Fruit fly (Drosophila melanogaster) whole organism, embryonic: ENCODE results near the gene CG16953.

Experiments used
- Ada2b ChIP-seq: fragments of 200-800 bp; sonication (Bioruptor generic); IDR thresholded peaks from 2 replicates; pipeline ENCODE4 v1.3.6; 2022; ENCODE audit warnings: missing biosample characterization, missing genetic modification characterization
- B-H1 ChIP-seq: fragments of 200-800 bp; sonication (Bioruptor generic); IDR thresholded peaks from 3 replicates; pipeline ENCODE4 v1.3.6; 2022; ENCODE audit warnings: missing biosample characterization, missing genetic modification characterization
- CG10209 ChIP-seq: fragments of 200-800 bp; sonication (Bioruptor generic); optimal IDR thresholded peaks from 3 replicates; lab custom pipeline; 2017; ENCODE audit warnings: missing biosample characterization, mild to moderate bottlenecking, missing genetic modification characterization, missing genetic modification reagents
- CG13424 ChIP-seq: fragments of 200-800 bp; sonication (Bioruptor generic); optimal IDR thresholded peaks from 2 replicates; lab custom pipeline; 2019; ENCODE audit warnings: missing biosample characterization, mild to moderate bottlenecking, missing genetic modification characterization, moderate library complexity
- CG13624 ChIP-seq: fragments of 200-800 bp; sonication (Bioruptor generic); optimal IDR thresholded peaks from 2 replicates; lab custom pipeline; 2016; ENCODE audit warnings: missing biosample characterization, missing genetic modification characterization
- CG14710 ChIP-seq: fragments of 200-800 bp; sonication (Bioruptor generic); optimal IDR thresholded peaks from 3 replicates; lab custom pipeline; 2019; ENCODE audit warnings: missing biosample characterization, mild to moderate bottlenecking, missing genetic modification characterization, moderate library complexity
- CG16863 ChIP-seq: fragments of 200-800 bp; sonication (Bioruptor generic); optimal IDR thresholded peaks from 3 replicates; lab custom pipeline; 2016; ENCODE audit warnings: missing biosample characterization, missing genetic modification characterization
- CG17829 ChIP-seq: fragments of 200-800 bp; optimal IDR thresholded peaks from 2 replicates; lab custom pipeline; 2019; ENCODE audit warnings: missing biosample characterization, mild to moderate bottlenecking, missing genetic modification characterization, moderate library complexity
- CG18619 ChIP-seq: fragments of 200-800 bp; sonication (Bioruptor generic); optimal IDR thresholded peaks from 3 replicates; lab custom pipeline; 2017; ENCODE audit warnings: missing biosample characterization, mild to moderate bottlenecking, missing genetic modification characterization
- CG2116 ChIP-seq: fragments of 200-800 bp; sonication (Bioruptor generic); optimal IDR thresholded peaks from 3 replicates; lab custom pipeline; 2018; ENCODE audit warnings: missing biosample characterization, mild to moderate bottlenecking, missing genetic modification characterization
- CG30431 ChIP-seq: fragments of 200-800 bp; sonication (Bioruptor generic); optimal IDR thresholded peaks from 2 replicates; lab custom pipeline; 2017; ENCODE audit warnings: missing biosample characterization, missing genetic modification characterization
- CG31365 ChIP-seq: fragments of 200-800 bp; sonication (Bioruptor generic); optimal IDR thresholded peaks from 2 replicates; lab custom pipeline; 2018; ENCODE audit warnings: missing biosample characterization, mild to moderate bottlenecking, missing genetic modification characterization
- CG34376 ChIP-seq: fragments of 200-800 bp; sonication (Bioruptor generic); optimal IDR thresholded peaks from 2 replicates; lab custom pipeline; 2018; ENCODE audit warnings: missing biosample characterization, mild to moderate bottlenecking, missing genetic modification characterization
- CG3838 ChIP-seq: fragments of 200-800 bp; sonication (Bioruptor generic); optimal IDR thresholded peaks from 3 replicates; lab custom pipeline; 2016; ENCODE audit warnings: missing biosample characterization, missing genetic modification characterization
- CG6765 ChIP-seq: fragments of 200-800 bp; sonication (Bioruptor generic); optimal IDR thresholded peaks from 3 replicates; lab custom pipeline; 2017; ENCODE audit warnings: missing biosample characterization, mild to moderate bottlenecking, missing genetic modification characterization
- CG7839 ChIP-seq: fragments of 200-800 bp; sonication (Bioruptor generic); optimal IDR thresholded peaks from 3 replicates; lab custom pipeline; 2018; ENCODE audit warnings: missing biosample characterization, mild to moderate bottlenecking, missing genetic modification characterization, moderate library complexity
- CG8478 ChIP-seq: fragments of >200 bp; optimal IDR thresholded peaks from 2 replicates; lab custom pipeline; 2018
- CG8765 ChIP-seq: fragments of 200-800 bp; sonication (Bioruptor generic); IDR thresholded peaks from 2 replicates; pipeline ENCODE4 v1.3.6; 2022; ENCODE audit warnings: missing biosample characterization, missing genetic modification characterization
- CG9215 ChIP-seq: fragments of 200-800 bp; sonication (Bioruptor generic); IDR thresholded peaks from 2 replicates; pipeline ENCODE4 v1.3.6; 2022; ENCODE audit warnings: missing biosample characterization, missing genetic modification characterization
- CG9876 ChIP-seq: fragments of 200-800 bp; sonication (Bioruptor generic); optimal IDR thresholded peaks from 2 replicates; lab custom pipeline; 2016; ENCODE audit warnings: missing biosample characterization, missing genetic modification characterization
- CoRest ChIP-seq: fragments of 200-800 bp; sonication (Bioruptor generic); optimal IDR thresholded peaks from 3 replicates; lab custom pipeline; 2018; ENCODE audit warnings: missing biosample characterization, mild to moderate bottlenecking, missing genetic modification characterization, moderate library complexity
- D ChIP-seq, 2 experiments: fragments of 200-800 bp in 1 of 2; fragments of >200 bp in 1 of 2; sonication (Bioruptor generic) in 1 of 2; optimal IDR thresholded peaks; 2 replicates in 1 of 2; 3 replicates in 1 of 2; lab custom pipeline; 2017; ENCODE audit warnings: mild to moderate bottlenecking in 1 of 2, missing biosample characterization in 1 of 2, missing genetic modification characterization in 1 of 2, missing genetic modification reagents in 1 of 2
- Dek ChIP-seq: fragments of 200-800 bp; sonication (Bioruptor generic); optimal IDR thresholded peaks from 3 replicates; lab custom pipeline; 2019; ENCODE audit warnings: missing biosample characterization, mild to moderate bottlenecking, missing genetic modification characterization, moderate library complexity
- Dfd ChIP-seq, 2 experiments: fragments of >200 bp; optimal IDR thresholded peaks; 2 replicates each; lab custom pipeline; 2017; ENCODE audit warnings: missing biosample characterization in 2 of 2, missing genetic modification characterization in 2 of 2
- Dp ChIP-seq: fragments of 200-800 bp; sonication (Bioruptor generic); optimal IDR thresholded peaks from 2 replicates; lab custom pipeline; 2018; ENCODE audit warnings: missing biosample characterization, mild to moderate bottlenecking, missing genetic modification characterization, moderate library complexity
- Drgx ChIP-seq: fragments of 200-800 bp; sonication (Bioruptor generic); IDR thresholded peaks from 2 replicates; pipeline ENCODE4 v1.3.6; 2022; ENCODE audit warnings: missing biosample characterization, missing genetic modification characterization
- Fer2 ChIP-seq: fragments of 200-800 bp; sonication (Bioruptor generic); optimal IDR thresholded peaks from 2 replicates; lab custom pipeline; 2018; ENCODE audit warnings: missing biosample characterization, mild to moderate bottlenecking, missing genetic modification characterization, moderate library complexity
- Hmr ChIP-seq: fragments of 200-800 bp; sonication (Bioruptor generic); optimal IDR thresholded peaks from 3 replicates; lab custom pipeline; 2017; ENCODE audit warnings: mild to moderate bottlenecking, missing biosample characterization, missing genetic modification reagents, missing genetic modification characterization
- Kr ChIP-seq: fragments of 200-800 bp; sonication (Bioruptor generic); optimal IDR thresholded peaks from 2 replicates; lab custom pipeline; 2017; ENCODE audit warnings: missing biosample characterization, mild to moderate bottlenecking, missing genetic modification characterization
- MBD-R2 ChIP-seq: fragments of 200-800 bp; sonication (Bioruptor generic); IDR thresholded peaks from 2 replicates; pipeline ENCODE4 v1.3.6; 2022; ENCODE audit warnings: missing biosample characterization, missing genetic modification characterization
- Ravus ChIP-seq: fragments of 200-800 bp; sonication (Bioruptor generic); IDR thresholded peaks from 2 replicates; pipeline ENCODE4 v1.3.6; 2022; ENCODE audit warnings: missing biosample characterization, missing genetic modification characterization
- Sin3A ChIP-seq: fragments of >200 bp; optimal IDR thresholded peaks from 2 replicates; lab custom pipeline; 2018
- abd-A ChIP-seq: fragments of 200-800 bp; sonication (Bioruptor generic); optimal IDR thresholded peaks from 3 replicates; lab custom pipeline; 2019; ENCODE audit warnings: missing biosample characterization, mild to moderate bottlenecking, missing genetic modification characterization, moderate library complexity
- dpn ChIP-seq, 2 experiments: fragments of 200-800 bp; sonication (Bioruptor generic); optimal IDR thresholded peaks; 3 replicates each; lab custom pipeline; 2016; ENCODE audit warnings: missing biosample characterization in 2 of 2, missing genetic modification characterization in 2 of 2
- esg ChIP-seq: fragments of 200-800 bp; sonication (Bioruptor generic); conservative IDR thresholded peaks from 2 replicates; pipeline ENCODE4 v1.3.6; 2022; ENCODE audit warnings: missing biosample characterization, missing genetic modification characterization
- ewg ChIP-seq: fragments of 200-800 bp; sonication (Bioruptor generic); optimal IDR thresholded peaks from 3 replicates; lab custom pipeline; 2017; ENCODE audit warnings: mild to moderate bottlenecking, missing biosample characterization, missing genetic modification reagents, missing genetic modification characterization
- h ChIP-seq: fragments of >200 bp; optimal IDR thresholded peaks from 2 replicates; lab custom pipeline; 2017
- klu ChIP-seq: fragments of 200-800 bp; sonication (Bioruptor generic); IDR thresholded peaks from 2 replicates; pipeline ENCODE4 v1.3.6; 2022; ENCODE audit warnings: missing biosample characterization, missing genetic modification characterization
- lmd ChIP-seq: fragments of 200-800 bp; sonication (Bioruptor generic); IDR thresholded peaks from 2 replicates; pipeline ENCODE4 v1.3.6; 2022; ENCODE audit warnings: missing biosample characterization, missing genetic modification characterization
- luna ChIP-seq: fragments of 200-800 bp; sonication (Bioruptor generic); optimal IDR thresholded peaks from 2 replicates; lab custom pipeline; 2016; ENCODE audit warnings: missing biosample characterization, missing genetic modification characterization
- mam ChIP-seq: fragments of 200-800 bp; sonication (Bioruptor generic); optimal IDR thresholded peaks from 3 replicates; lab custom pipeline; 2016; ENCODE audit warnings: missing biosample characterization, missing genetic modification characterization
- nmo ChIP-seq: fragments of 200-800 bp; sonication (Bioruptor generic); optimal IDR thresholded peaks from 2 replicates; lab custom pipeline; 2018; ENCODE audit warnings: missing biosample characterization, mild to moderate bottlenecking, missing genetic modification characterization, moderate library complexity
- org-1 ChIP-seq: fragments of 200-800 bp; sonication (Bioruptor generic); optimal IDR thresholded peaks from 2 replicates; lab custom pipeline; 2017; ENCODE audit warnings: missing biosample characterization, missing genetic modification characterization
- pan ChIP-seq, 4 experiments: fragments of >200 bp in 3 of 4; fragments of 200-800 bp in 1 of 4; sonication (Bioruptor generic) in 1 of 4; optimal IDR thresholded peaks in 3 of 4; IDR thresholded peaks in 1 of 4; 2 replicates each; pipeline versions ENCODE4 v1.3.6 to Lab custom; 2017 to 2022; ENCODE audit warnings: missing biosample characterization in 2 of 4, missing genetic modification characterization in 2 of 4, mixed read lengths in 1 of 4
- ro ChIP-seq: fragments of 200-800 bp; sonication (Bioruptor generic); IDR thresholded peaks from 2 replicates; pipeline ENCODE4 v1.3.6; 2022; ENCODE audit warnings: missing biosample characterization, missing genetic modification characterization
- slp2 ChIP-seq: fragments of 200-800 bp; sonication (Bioruptor generic); optimal IDR thresholded peaks from 2 replicates; lab custom pipeline; 2016; ENCODE audit warnings: missing biosample characterization, missing genetic modification characterization
- tup ChIP-seq: fragments of 200-800 bp; sonication (Bioruptor generic); optimal IDR thresholded peaks from 2 replicates; lab custom pipeline; 2016; ENCODE audit warnings: missing biosample characterization, mild to moderate bottlenecking, missing genetic modification characterization, moderate library complexity
- twi ChIP-seq: fragments of 200-800 bp; optimal IDR thresholded peaks from 2 replicates; lab custom pipeline; 2019; ENCODE audit warnings: missing biosample characterization, mild to moderate bottlenecking, missing genetic modification characterization, moderate library complexity
- vnd ChIP-seq: fragments of 200-800 bp; sonication (Bioruptor generic); IDR thresholded peaks from 3 replicates; pipeline ENCODE4 v1.3.6; 2022; ENCODE audit warnings: missing biosample characterization, missing genetic modification characterization; ENCODE audit not compliant: partially characterized antibody
- wek ChIP-seq: fragments of 200-800 bp; sonication (Bioruptor generic); optimal IDR thresholded peaks from 3 replicates; lab custom pipeline; 2018; ENCODE audit warnings: missing biosample characterization, mild to moderate bottlenecking, missing genetic modification characterization, moderate library complexity
- yki ChIP-seq: fragments of >200 bp; optimal IDR thresholded peaks from 3 replicates; lab custom pipeline; 2018

CG16953 gene

DNA sequence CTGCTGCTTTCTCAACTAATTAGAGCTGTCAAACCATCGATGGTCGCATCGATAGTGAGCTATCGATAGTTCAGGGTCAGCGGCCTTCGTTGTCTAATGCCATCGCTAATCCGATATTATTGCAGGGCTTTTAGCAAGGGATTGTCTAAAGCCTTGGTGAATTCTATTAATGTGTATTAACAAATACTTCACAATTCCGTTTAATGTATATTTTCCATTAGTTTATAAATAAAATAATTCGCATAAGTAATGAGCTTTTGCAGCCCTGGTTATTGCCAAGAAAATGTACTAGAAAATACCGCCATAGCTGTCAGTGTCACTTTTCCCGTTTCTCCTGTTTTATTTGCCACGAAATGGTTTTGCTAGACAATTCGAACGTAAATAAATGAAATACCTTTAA, 5.8 kb downstream of the CG16953 start, which contains the start of the genes EloB and Srp14 (continued):
- no peak for TF ChIP-seq D (optimal IDR thresholded peaks at IDR 0.05; lab: Kevin White, UChicago)
- peak; percentile 24 for TF ChIP-seq D (GFP tag; optimal IDR thresholded peaks at IDR 0.05; lab: Kevin White, UChicago)
- peak; percentile 68 for TF ChIP-seq CG3838 (GFP tag; lab: Kevin White, UChicago)
- TF ChIP-seq Kr (GFP tag; lab: Kevin White, UChicago), result no peak
- no peak for TF ChIP-seq Dfd (GFP tag; optimal IDR thresholded peaks at IDR 0.05; lab: Kevin White, UChicago)
- TF ChIP-seq ro (GFP tag; lab: Robert Waterston, UW), result peak; percentile 36; the same call in 1 of the 2 replicates
- peak; percentile 84 for TF ChIP-seq Fer2 (tag; lab: Kevin White, UChicago)
- peak; percentile 90 for TF ChIP-seq MBD-R2 (GFP tag; lab: Robert Waterston, UW)
- peak; percentile 90 for TF ChIP-seq CG17829
- peak; percentile 60 for TF ChIP-seq tup (GFP tag; lab: Kevin White, UChicago)
- TF ChIP-seq CG31365, result peak; percentile 42
- peak; percentile 58; the same call in 1 of the 2 replicates for TF ChIP-seq klu
- peak; percentile 72 for TF ChIP-seq Ada2b
- peak; percentile 74 for TF ChIP-seq Dek (tag; lab: Kevin White, UChicago)
- TF ChIP-seq Hmr (GFP tag; lab: Kevin White, UChicago), result no peak
- TF ChIP-seq Sin3A (lab: Kevin White, UChicago), result peak; percentile 95
- no peak for TF ChIP-seq h (lab: Kevin White, UChicago)
- TF ChIP-seq CG9876 (GFP tag; lab: Kevin White, UChicago), result peak; percentile 49
- no peak for TF ChIP-seq pan (optimal IDR thresholded peaks at IDR 0.05; lab: Kevin White, UChicago)
- peak in 1 of 2 experiments; percentile 70 for TF ChIP-seq pan (GFP tag; optimal IDR thresholded peaks at IDR 0.05 in 1 of 2, IDR thresholded peaks at IDR 0.05 in 1 of 2)
- peak; percentile 44 for TF ChIP-seq Dp (GFP tag; lab: Kevin White, UChicago)
- peak; percentile 55 for TF ChIP-seq esg (GFP tag; lab: Robert Waterston, UW)
- peak; percentile 44; the same call in 1 of the 2 replicates for TF ChIP-seq Drgx
- no peak for TF ChIP-seq ewg (GFP tag; lab: Kevin White, UChicago)
- TF ChIP-seq CG13624 (GFP tag; lab: Kevin White, UChicago), result peak; percentile 84
- peak; percentile 95 for TF ChIP-seq CG14710 (tag; lab: Kevin White, UChicago)
- peak; percentile 1 for TF ChIP-seq org-1 (GFP tag; lab: Kevin White, UChicago)
- peak; percentile 47 for TF ChIP-seq CG30431 (GFP tag; lab: Kevin White, UChicago)
- peak; percentile 28 for TF ChIP-seq wek
- TF ChIP-seq mam, result peak; percentile 86
- peak; percentile 85 for TF ChIP-seq CG2116 (GFP tag; lab: Kevin White, UChicago)
- peak; percentile 86 for TF ChIP-seq CoRest (tag; lab: Kevin White, UChicago)
- no peak for TF ChIP-seq CG8478 (lab: Kevin White, UChicago)
- peak; percentile 74 for TF ChIP-seq CG16863
- peak; percentile 78 for TF ChIP-seq CG6765
- peak; percentile 72 for TF ChIP-seq CG9215 (GFP tag; lab: Robert Waterston, UW)
- peak; percentile 78 for TF ChIP-seq lmd (GFP tag; lab: Robert Waterston, UW)
- peak; percentile 70 for TF ChIP-seq slp2 (GFP tag; lab: Kevin White, UChicago)
- peak; percentile 77 for TF ChIP-seq CG7839 (tag; lab: Kevin White, UChicago)
- TF ChIP-seq vnd (GFP tag; lab: Robert Waterston, UW), result peak; percentile 94
- TF ChIP-seq CG34376, result peak; percentile 75
- peak; percentile 69 for TF ChIP-seq CG10209
- no peak for TF ChIP-seq luna
- TF ChIP-seq twi, result peak; percentile 63
- TF ChIP-seq abd-A, result no peak
- TF ChIP-seq CG13424, result peak; percentile 88
- no peak for TF ChIP-seq Ravus (GFP tag; lab: Robert Waterston, UW)
- TF ChIP-seq B-H1 (GFP tag; lab: Robert Waterston, UW), result peak; percentile 43; the same call in 2 of the 3 replicates
- peak; percentile 69 for TF ChIP-seq CG8765 (GFP tag; lab: Robert Waterston, UW)
- TF ChIP-seq yki (lab: Kevin White, UChicago), result no peak
- peak; percentile 78 to 83 for TF ChIP-seq dpn (GFP tag; optimal IDR thresholded peaks at IDR 0.05; lab: Kevin White, UChicago)
- peak; percentile 73 for TF ChIP-seq CG18619 (GFP tag; lab: Kevin White, UChicago)
- peak; percentile 89 for TF ChIP-seq nmo (GFP tag; lab: Kevin White, UChicago)
